Fruit fly (Drosophila melanogaster): Measurements from ENCODE around the gene CG42717.

Gene CG42717

DNA sequence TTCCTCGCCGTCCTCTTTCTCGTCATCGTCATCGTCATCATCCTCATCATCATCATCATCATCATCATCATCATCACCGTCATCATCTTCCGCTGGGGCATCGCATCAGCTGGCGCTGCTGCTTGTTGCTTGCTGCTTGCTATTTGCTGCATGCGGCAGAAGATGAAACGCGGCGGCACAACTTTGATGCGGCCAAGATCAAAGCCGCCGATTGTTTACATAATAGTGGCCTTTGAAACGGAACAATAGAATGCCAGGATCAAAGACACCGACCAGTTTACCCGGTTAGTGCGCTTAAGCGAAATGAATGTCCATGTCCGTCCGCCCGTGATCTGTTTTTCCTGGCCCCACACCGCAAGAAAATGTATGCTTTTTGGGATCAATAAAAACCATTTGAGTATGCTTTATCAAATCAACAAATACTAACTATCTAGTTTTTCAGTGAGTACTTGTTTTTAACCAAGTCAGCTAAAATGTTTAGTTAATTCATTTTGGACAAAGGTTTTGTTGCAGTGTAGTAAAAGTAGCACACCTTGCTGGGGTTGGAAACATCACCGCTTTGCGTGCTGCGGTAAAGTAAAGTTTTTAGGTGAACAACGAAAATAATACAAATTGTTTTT is 11.8 kb downstream of the CG42717 start (continued):
- TF ChIP-seq twi (tag; optimal IDR thresholded peaks at IDR 0.05) (peak; percentile 55), so (GFP tag; IDR thresholded peaks at IDR 0.05) (no peak), en (GFP tag; optimal IDR thresholded peaks at IDR 0.05) (no peak), ash1 (GFP tag; optimal IDR thresholded peaks at IDR 0.05) (no peak), CG10366 (GFP tag; IDR thresholded peaks at IDR 0.05) (peak; percentile 28), CG17385 (GFP tag; optimal IDR thresholded peaks at IDR 0.05) (peak; percentile 6), CG4404 (GFP tag; IDR thresholded peaks at IDR 0.05) (peak; percentile 79), Hey (tag; optimal IDR thresholded peaks at IDR 0.05) (no peak), ro (GFP tag; IDR thresholded peaks at IDR 0.05) (no peak), CG3281 (GFP tag; optimal IDR thresholded peaks at IDR 0.05) (no peak), CG7786 (GFP tag; optimal IDR thresholded peaks at IDR 0.05) (peak; percentile 33), tll (GFP tag; optimal IDR thresholded peaks at IDR 0.05) (peak in 1 of 2 experiments; percentile 31), CG9215 (GFP tag; IDR thresholded peaks at IDR 0.05) (no peak), CG1024 (GFP tag; IDR thresholded peaks at IDR 0.05) (peak; percentile 58), chif (GFP tag; optimal IDR thresholded peaks at IDR 0.05) (peak; percentile 35 to 82), B-H1 (GFP tag; IDR thresholded peaks at IDR 0.05) (no peak), chm (GFP tag; IDR thresholded peaks at IDR 0.05) (peak; percentile 54; the same call in 1 of the 2 replicates), CG15479 (GFP tag; optimal IDR thresholded peaks at IDR 0.05) (no peak), CG4282 (GFP tag; optimal IDR thresholded peaks at IDR 0.05) (no peak), dm (GFP tag; optimal IDR thresholded peaks at IDR 0.05) (no peak), ato (GFP tag; IDR thresholded peaks at IDR 0.05; ENCODE audit: partially characterized antibody) (no peak), grn (GFP tag; optimal IDR thresholded peaks at IDR 0.05) (no peak), CG18599 (GFP tag; optimal IDR thresholded peaks at IDR 0.05) (no peak), lbe (GFP tag; optimal IDR thresholded peaks at IDR 0.05) (no peak), CG14050 (GFP tag; IDR thresholded peaks at IDR 0.05) (no peak), nmo (GFP tag; optimal IDR thresholded peaks at IDR 0.05) (peak; percentile 67), Jarid2 (GFP tag; optimal IDR thresholded peaks at IDR 0.05) (no peak), CkIIα-i1 (GFP tag; IDR thresholded peaks at IDR 0.05) (no peak), usp (GFP tag; optimal IDR thresholded peaks at IDR 0.05) (no peak), CG9817 (tag; optimal IDR thresholded peaks at IDR 0.05) (no peak), fd3F (GFP tag; optimal IDR thresholded peaks at IDR 0.05) (no peak), ftz-f1 (GFP tag; optimal IDR thresholded peaks at IDR 0.05) (no peak), nau (GFP tag; optimal IDR thresholded peaks at IDR 0.05) (no peak), CG10462 (GFP tag; optimal IDR thresholded peaks at IDR 0.05) (peak; percentile 47), shn (GFP tag; optimal IDR thresholded peaks at IDR 0.05) (no peak), nerfin-1 (tag; optimal IDR thresholded peaks at IDR 0.05) (peak; percentile 47), sim (GFP tag; IDR thresholded peaks at IDR 0.05) (0 out of 2 replicates have a peak, but pooled peaks have one; percentile 63), HHEX (GFP tag; optimal IDR thresholded peaks at IDR 0.05) (no peak), Poxn (GFP tag; IDR thresholded peaks at IDR 0.05) (no peak), CG6654 (GFP tag; optimal IDR thresholded peaks at IDR 0.05) (no peak), CG6272 (GFP tag; IDR thresholded peaks at IDR 0.05) (no peak), trem (tag; optimal IDR thresholded peaks at IDR 0.05) (peak; percentile 60), kay (GFP tag; optimal IDR thresholded peaks at IDR 0.05) (no peak), zen (tag; optimal IDR thresholded peaks at IDR 0.05) (peak; percentile 89), az2 (GFP tag; optimal IDR thresholded peaks at IDR 0.05) (peak; percentile 59), CG32772 (GFP tag; IDR thresholded peaks at IDR 0.05) (peak; percentile 22; the same call in 1 of the 2 replicates), CG8478 (optimal IDR thresholded peaks at IDR 0.05) (no peak), CG7556 (GFP tag; optimal IDR thresholded peaks at IDR 0.05) (peak; percentile 28), CG4707 (GFP tag; optimal IDR thresholded peaks at IDR 0.05) (peak; percentile 30), CG18764 (GFP tag; optimal IDR thresholded peaks at IDR 0.05) (peak; percentile 10), inv (GFP tag; IDR thresholded peaks at IDR 0.05; ENCODE audit: partially characterized antibody) (no peak)

All from whole organism, embryonic.